Fruit fly (Drosophila melanogaster): ENCODE measurements around the gene bnb.

DNA sequence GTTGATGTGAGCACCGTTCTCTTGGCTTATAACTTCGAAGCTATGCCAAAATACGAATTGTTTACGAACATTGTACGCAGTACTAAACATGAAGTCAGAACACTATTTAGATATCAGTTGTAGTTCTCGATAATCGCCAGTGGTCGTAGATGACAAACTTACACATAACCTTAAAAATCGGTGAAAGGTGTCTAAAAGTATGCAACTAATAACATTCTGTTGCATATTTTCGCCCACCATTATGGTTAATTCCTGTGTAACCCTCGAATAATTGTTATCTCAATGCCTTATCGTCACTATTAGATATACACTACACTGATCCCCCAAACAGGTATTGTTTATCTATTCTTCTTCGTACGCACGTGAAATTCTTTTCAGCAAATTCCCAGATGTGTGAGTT, 17.5 kb upstream of the bnb start:
- TF ChIP-seq tio (GFP tag; optimal IDR thresholded peaks at IDR 0.05): no peak
- TF ChIP-seq klu (GFP tag; IDR thresholded peaks at IDR 0.05): no peak
